Worm (Caenorhabditis elegans) whole organism, L3 larva: ENCODE measurements around the gene gpd-4.

ENCODE experiments used
- R02D3.7 ChIP-seq: fragments of 150-350 bp; optimal IDR thresholded peaks from 2 replicates; lab custom pipeline; 2014; ENCODE audit warnings: missing biosample characterization, missing genetic modification characterization
- ZK546.5 ChIP-seq: sonication (generic microtip); optimal IDR thresholded peaks from 2 replicates; lab custom pipeline; 2017; ENCODE audit warnings: missing biosample characterization, missing genetic modification characterization
- aly-2 ChIP-seq: fragments of 150-350 bp; optimal IDR thresholded peaks from 2 replicates; lab custom pipeline; 2014; ENCODE audit warnings: missing biosample characterization, missing genetic modification characterization
- ama-1 ChIP-seq: fragments of 150-350 bp; optimal IDR thresholded peaks from 2 replicates; lab custom pipeline; 2018
- ceh-16 ChIP-seq: sonication (generic microtip); optimal IDR thresholded peaks from 2 replicates; lab custom pipeline; 2017; ENCODE audit warnings: missing biosample characterization, missing genetic modification characterization
- ceh-82 ChIP-seq: fragments of 150-350 bp; optimal IDR thresholded peaks from 2 replicates; lab custom pipeline; 2014; ENCODE audit warnings: missing biosample characterization, missing genetic modification characterization
- ceh-9 ChIP-seq: sonication (generic microtip); optimal IDR thresholded peaks from 2 replicates; lab custom pipeline; 2018; ENCODE audit warnings: missing biosample characterization, missing genetic modification characterization
- daf-12 ChIP-seq: fragments of 150-350 bp; optimal IDR thresholded peaks from 2 replicates; lab custom pipeline; 2014; ENCODE audit warnings: missing biosample characterization, missing genetic modification reagents, missing genetic modification characterization
- egl-27 ChIP-seq: sonication (generic microtip); optimal IDR thresholded peaks from 4 replicates; lab custom pipeline; 2017; ENCODE audit warnings: missing biosample characterization, missing genetic modification reagents, missing genetic modification characterization
- elt-1 ChIP-seq: fragments of 150-350 bp; optimal IDR thresholded peaks from 2 replicates; lab custom pipeline; 2014; ENCODE audit warnings: missing biosample characterization, missing genetic modification characterization
- elt-2 ChIP-seq: sonication (generic microtip); optimal IDR thresholded peaks from 2 replicates; lab custom pipeline; 2016; ENCODE audit warnings: missing genetic modification reagents, mild to moderate bottlenecking, missing genetic modification characterization, missing compliant biosample characterization
- elt-3 ChIP-seq, 3 experiments: fragments of 150-350 bp in 1 of 3; sonication (generic microtip) in 2 of 3; optimal IDR thresholded peaks; 2 replicates in 2 of 3; 4 replicates in 1 of 3; lab custom pipeline; 2014 to 2017; ENCODE audit warnings: missing biosample characterization in 3 of 3, missing genetic modification characterization in 3 of 3
- fkh-10 ChIP-seq: sonication (generic microtip); optimal IDR thresholded peaks from 2 replicates; lab custom pipeline; 2017; ENCODE audit warnings: missing biosample characterization, missing genetic modification reagents, missing genetic modification characterization
- fkh-2 ChIP-seq: fragments of 150-350 bp; optimal IDR thresholded peaks from 2 replicates; lab custom pipeline; 2014; ENCODE audit warnings: missing biosample characterization, missing genetic modification reagents, missing genetic modification characterization
- fos-1 ChIP-seq: fragments of 150-350 bp; optimal IDR thresholded peaks from 2 replicates; lab custom pipeline; 2014; ENCODE audit warnings: missing biosample characterization, missing genetic modification characterization
- jun-1 ChIP-seq: fragments of 150-350 bp; optimal IDR thresholded peaks from 2 replicates; lab custom pipeline; 2014; ENCODE audit warnings: missing biosample characterization, missing genetic modification reagents, missing genetic modification characterization
- lin-39 ChIP-seq: fragments of 150-350 bp; optimal IDR thresholded peaks from 2 replicates; lab custom pipeline; 2018; ENCODE audit warnings: missing biosample characterization, missing genetic modification reagents, missing genetic modification characterization
- mml-1 ChIP-seq: fragments of 150-350 bp; sonication (generic microtip); optimal IDR thresholded peaks from 3 replicates; lab custom pipeline; 2014; ENCODE audit warnings: missing biosample characterization, missing genetic modification characterization
- nhr-11 ChIP-seq: fragments of 150-350 bp; optimal IDR thresholded peaks from 2 replicates; lab custom pipeline; 2014; ENCODE audit warnings: missing biosample characterization, missing genetic modification characterization
- nhr-23 ChIP-seq: fragments of 150-350 bp; optimal IDR thresholded peaks from 2 replicates; lab custom pipeline; 2014; ENCODE audit warnings: missing biosample characterization, missing genetic modification reagents, missing genetic modification characterization
- nhr-237 ChIP-seq: fragments of 150-350 bp; optimal IDR thresholded peaks from 2 replicates; lab custom pipeline; 2014; ENCODE audit warnings: missing biosample characterization, missing genetic modification characterization
- nhr-67 ChIP-seq: fragments of 150-350 bp; optimal IDR thresholded peaks from 2 replicates; lab custom pipeline; 2014; ENCODE audit warnings: missing biosample characterization, missing genetic modification characterization
- nhr-76 ChIP-seq: fragments of 150-350 bp; sonication (generic microtip); optimal IDR thresholded peaks from 5 replicates; lab custom pipeline; 2014; ENCODE audit warnings: missing biosample characterization, missing genetic modification characterization
- pha-4 ChIP-seq: fragments of 150-350 bp; optimal IDR thresholded peaks from 2 replicates; lab custom pipeline; 2014; ENCODE audit warnings: missing biosample characterization, missing genetic modification reagents, missing genetic modification characterization
- pqm-1 ChIP-seq: fragments of 150-350 bp; optimal IDR thresholded peaks from 2 replicates; lab custom pipeline; 2017; ENCODE audit warnings: missing biosample characterization, missing genetic modification characterization, inconsistent platforms
- sea-2 ChIP-seq: fragments of 150-350 bp; sonication (generic microtip); optimal IDR thresholded peaks from 4 replicates; lab custom pipeline; 2014; ENCODE audit warnings: missing biosample characterization, missing genetic modification reagents, missing genetic modification characterization
- skn-1 ChIP-seq: fragments of 150-350 bp; optimal IDR thresholded peaks from 2 replicates; lab custom pipeline; 2014; ENCODE audit warnings: missing biosample characterization, missing genetic modification characterization
- unc-62 ChIP-seq: fragments of 150-350 bp; sonication (generic microtip); optimal IDR thresholded peaks from 4 replicates; lab custom pipeline; 2014; ENCODE audit warnings: missing biosample characterization, missing genetic modification reagents, missing genetic modification characterization
- zag-1 ChIP-seq: fragments of 150-350 bp; optimal IDR thresholded peaks from 2 replicates; lab custom pipeline; 2014; ENCODE audit warnings: missing biosample characterization, missing genetic modification characterization
- ztf-4 ChIP-seq: fragments of 150-350 bp; optimal IDR thresholded peaks from 2 replicates; lab custom pipeline; 2014; ENCODE audit warnings: missing biosample characterization, missing genetic modification characterization

Gene gpd-4

ce11 chrII:10132818-10133217, 38.2 kb upstream of the gpd-4 start:
- TF ChIP-seq nhr-11 (peak; percentile 39), zag-1 (tag; lab: Kevin White, UChicago) (no peak)
- TF ChIP-seq, all 47 proteins: peak for 1

- TF ChIP-seq ztf-4 (tag; lab: Kevin White, UChicago) (no peak), pqm-1 (tag; lab: Kevin White, UChicago) (peak; percentile 93), elt-2 (tag; lab: Kevin White, UChicago) (peak; percentile 95), ama-1 (lab: Kevin White, UChicago) (no peak), skn-1 (tag; lab: Kevin White, UChicago) (peak; percentile 14), fos-1 (tag; lab: Kevin White, UChicago) (peak; percentile 16), jun-1 (tag; lab: Kevin White, UChicago) (peak; percentile 47), elt-1 (tag; lab: Kevin White, UChicago) (no peak), pha-4 (peak; percentile 68), fkh-2 (tag; lab: Kevin White, UChicago) (no peak), fkh-10 (no peak)
These were observed 36.6 kb upstream of the gpd-4 start, which contains the start of gene F27E5.9 for ce11 chrII:10134285-10134995. Gene F27E5.9, plus strand, starts transcription at chrII:10134945.

DNA sequence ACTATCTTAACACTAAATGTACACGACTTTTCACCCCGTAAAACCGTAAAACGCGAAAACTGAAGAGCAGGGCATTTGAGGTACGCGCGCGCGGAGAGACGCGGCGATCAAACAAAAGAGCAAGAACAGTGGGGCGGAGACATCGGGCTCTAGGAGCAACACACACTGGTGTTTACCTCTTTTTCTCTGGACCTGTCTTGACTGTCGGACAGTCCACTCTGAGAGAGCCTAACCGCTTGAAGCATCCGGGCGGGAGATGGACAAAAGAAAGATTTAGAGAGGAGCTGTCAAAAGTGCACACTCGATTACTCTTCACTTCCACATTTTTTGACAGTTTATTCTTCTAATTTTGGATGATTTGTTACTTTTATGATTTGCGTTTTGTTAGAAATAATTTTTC, 34.3 kb upstream of the gpd-4 start:
- TF ChIP-seq daf-12 (tag; lab: Kevin White, UChicago) (no peak), ceh-16 (no peak), pha-4 (peak; percentile 22), aly-2 (tag; lab: Kevin White, UChicago) (no peak), lin-39 (no peak), pqm-1 (tag; lab: Kevin White, UChicago) (no peak)

- no peak for TF ChIP-seq pqm-1 (tag; lab: Kevin White, UChicago)
- TF ChIP-seq nhr-76 (tag; lab: Kevin White, UChicago) = no peak
- no peak for TF ChIP-seq elt-2 (tag; lab: Kevin White, UChicago)
- TF ChIP-seq egl-27 (tag; lab: Kevin White, UChicago) = no peak
- no peak for TF ChIP-seq elt-3 (tag; optimal IDR thresholded peaks at IDR 0.05; lab: Kevin White, UChicago)
- TF ChIP-seq nhr-23 (tag; lab: Kevin White, UChicago) = no peak
- TF ChIP-seq, all 47 proteins: peak for 0
These were observed 33.7 kb upstream of the gpd-4 start, which contains the start of gene phg-1 for ce11 chrII:10137358-10137757. Gene phg-1, plus strand, starts transcription at chrII:10137658.

DNA sequence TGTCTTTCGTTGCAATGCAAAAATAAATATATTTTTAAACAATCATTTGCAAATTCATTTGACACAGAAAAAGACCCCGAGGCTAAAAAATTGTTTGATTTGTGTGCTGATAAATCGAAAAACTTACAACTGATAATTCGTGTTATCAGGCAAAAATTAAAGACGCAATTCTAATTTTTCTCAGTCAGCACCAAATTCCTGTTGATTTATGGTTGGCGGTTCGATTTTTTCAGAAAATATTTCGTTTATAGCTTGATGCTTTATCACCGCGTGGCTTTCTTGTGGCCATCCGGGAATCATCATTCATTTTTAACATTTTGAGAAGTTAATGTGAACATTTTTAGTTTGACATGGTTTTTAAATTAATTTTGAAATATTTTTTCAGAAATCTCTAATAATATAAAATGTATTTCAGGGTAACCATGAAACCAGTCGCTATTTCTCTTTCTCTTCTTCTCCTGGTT, 31.9 kb upstream of the gpd-4 start, which contains the start of gene asah-2:
Gene asah-2 (plus strand): TSS at position 414 of the 464 bp plus-strand sequence.
- TF ChIP-seq pqm-1 (tag; lab: Kevin White, UChicago) (peak; percentile 72), pha-4 (peak; percentile 24), jun-1 (tag; lab: Kevin White, UChicago) (peak; percentile 61), elt-2 (tag; lab: Kevin White, UChicago) (peak; percentile 81), fkh-2 (tag; lab: Kevin White, UChicago) (no peak)
- TF ChIP-seq, all 47 proteins: peak for 4

DNA sequence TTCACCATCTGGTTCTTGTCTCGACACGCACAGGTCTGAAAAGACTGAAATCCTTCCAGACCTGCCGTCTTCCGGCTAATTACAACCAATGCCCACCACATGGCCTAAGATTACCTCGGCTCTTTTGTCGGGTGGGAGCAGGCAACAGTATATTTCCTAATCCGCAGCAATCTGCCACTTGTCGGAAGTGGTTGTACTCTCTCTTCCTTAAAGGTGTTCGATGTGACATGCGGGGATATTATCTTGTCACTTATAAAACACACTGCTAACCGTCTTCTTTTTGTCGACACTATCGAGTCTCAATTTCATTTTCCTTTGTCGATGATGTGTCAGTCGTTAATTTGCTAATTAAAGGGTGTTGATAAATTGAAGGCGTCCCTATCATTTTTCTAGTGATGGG, 27.0 kb upstream of the gpd-4 start, which contains the start of gene F27E5.3:
Gene F27E5.3 (minus strand): TSS at position 101 of the 400 bp plus-strand sequence.
- no peak for TF ChIP-seq nhr-237 (tag; lab: Kevin White, UChicago)

- TF ChIP-seq zag-1 (tag; lab: Kevin White, UChicago) = no peak
- no peak for TF ChIP-seq nhr-67
- TF ChIP-seq ceh-82 (tag; lab: Kevin White, UChicago) = no peak
- no peak for TF ChIP-seq mml-1 (tag; lab: Kevin White, UChicago)
- no peak for TF ChIP-seq lin-39
- TF ChIP-seq unc-62 = no peak
- no peak for TF ChIP-seq jun-1 (tag; lab: Kevin White, UChicago)
- no peak for TF ChIP-seq R02D3.7 (tag; lab: Kevin White, UChicago)
- TF ChIP-seq sea-2 (GFP tag; lab: Kevin White, UChicago) = no peak
- no peak for TF ChIP-seq ceh-9 (tag; lab: Kevin White, UChicago)
- no peak for TF ChIP-seq fkh-2 (tag; lab: Kevin White, UChicago)
- TF ChIP-seq ZK546.5 (tag; lab: Kevin White, UChicago) = no peak
These were observed 24.6 kb upstream of the gpd-4 start, which contains the start of gene pax-3 for ce11 chrII:10146488-10146887. Gene pax-3, plus strand, starts transcription at chrII:10146570.
